Worm (Caenorhabditis elegans) whole organism, mixed stage, embryonic: Measurements from ENCODE around the gene mccc-2.

Experiments
- M03D4.4 ChIP-seq: sonication (generic microtip); optimal IDR thresholded peaks from 2 replicates; lab custom pipeline; 2017; ENCODE audit warnings: mild to moderate bottlenecking, missing genetic modification characterization, missing compliant biosample characterization
- bed-3 ChIP-seq: fragments of 200-800 bp; sonication (Bioruptor generic); optimal IDR thresholded peaks from 3 replicates; lab custom pipeline; 2018; ENCODE audit warnings: mild to moderate bottlenecking, missing genetic modification characterization, moderate library complexity, missing compliant biosample characterization
- ceh-39 ChIP-seq: fragments of 150-350 bp; optimal IDR thresholded peaks from 2 replicates; lab custom pipeline; 2014; ENCODE audit warnings: missing biosample characterization, missing genetic modification characterization
- ceh-83 ChIP-seq: fragments of 200-800 bp; sonication (Bioruptor generic); optimal IDR thresholded peaks from 2 replicates; lab custom pipeline; 2018; ENCODE audit warnings: mild to moderate bottlenecking, missing genetic modification characterization, missing compliant biosample characterization
- ces-1 ChIP-seq: fragments of 150-350 bp; optimal IDR thresholded peaks from 2 replicates; lab custom pipeline; 2014; ENCODE audit warnings: missing biosample characterization, missing genetic modification reagents, missing genetic modification characterization
- cnd-1 ChIP-seq: fragments of 200-800 bp; sonication (Bioruptor generic); optimal IDR thresholded peaks from 2 replicates; lab custom pipeline; 2018; ENCODE audit warnings: mild to moderate bottlenecking, missing genetic modification characterization, missing compliant biosample characterization
- drap-1 ChIP-seq: fragments of 200-800 bp; sonication (Bioruptor generic); optimal IDR thresholded peaks from 3 replicates; lab custom pipeline; 2018; ENCODE audit warnings: mild to moderate bottlenecking, missing genetic modification characterization, missing compliant biosample characterization
- elt-1 ChIP-seq: sonication (generic microtip); optimal IDR thresholded peaks from 2 replicates; lab custom pipeline; 2017; ENCODE audit warnings: missing genetic modification characterization, mild to moderate bottlenecking, missing compliant biosample characterization, antibody characterized with exemption, moderate library complexity, borderline replicate concordance; ENCODE audit not compliant: insufficient read depth
- elt-3 ChIP-seq: fragments of 150-350 bp; optimal IDR thresholded peaks from 2 replicates; lab custom pipeline; 2014; ENCODE audit warnings: missing biosample characterization, missing genetic modification characterization
- flh-1 ChIP-seq: fragments of 200-800 bp; sonication (Bioruptor generic); optimal IDR thresholded peaks from 2 replicates; lab custom pipeline; 2018; ENCODE audit warnings: mild to moderate bottlenecking, missing genetic modification characterization, moderate library complexity, missing compliant biosample characterization
- ham-2 ChIP-seq: fragments of 200-800 bp; sonication (Bioruptor generic); optimal IDR thresholded peaks from 2 replicates; lab custom pipeline; 2018; ENCODE audit warnings: mild to moderate bottlenecking, missing genetic modification characterization, missing compliant biosample characterization
- hlh-1 ChIP-seq: fragments of 150-350 bp; optimal IDR thresholded peaks from 2 replicates; lab custom pipeline; 2014; ENCODE audit warnings: missing biosample characterization, missing genetic modification reagents, missing genetic modification characterization
- lin-13 ChIP-seq: fragments of 150-350 bp; optimal IDR thresholded peaks from 2 replicates; lab custom pipeline; 2014; ENCODE audit warnings: missing biosample characterization, missing genetic modification characterization
- lin-32 ChIP-seq: fragments of 200-800 bp; sonication (Bioruptor generic); optimal IDR thresholded peaks from 2 replicates; lab custom pipeline; 2018; ENCODE audit warnings: mild to moderate bottlenecking, missing genetic modification characterization, missing compliant biosample characterization
- mab-5 ChIP-seq: fragments of 150-350 bp; optimal IDR thresholded peaks from 2 replicates; lab custom pipeline; 2014; ENCODE audit warnings: missing biosample characterization, missing genetic modification characterization
- mep-1 ChIP-seq: fragments of 150-350 bp; optimal IDR thresholded peaks from 2 replicates; lab custom pipeline; 2017; ENCODE audit warnings: missing biosample characterization, missing genetic modification reagents, missing genetic modification characterization, inconsistent platforms
- mls-2 ChIP-seq: sonication (generic microtip); optimal IDR thresholded peaks from 2 replicates; lab custom pipeline; 2016; ENCODE audit warnings: mild to moderate bottlenecking, missing genetic modification characterization, moderate library complexity, missing compliant biosample characterization
- nhr-2 ChIP-seq: fragments of 150-350 bp; optimal IDR thresholded peaks from 2 replicates; lab custom pipeline; 2014; ENCODE audit warnings: missing biosample characterization, missing genetic modification characterization
- nhr-76 ChIP-seq: sonication (generic microtip); optimal IDR thresholded peaks from 2 replicates; lab custom pipeline; 2017; ENCODE audit warnings: missing biosample characterization, missing genetic modification characterization
- pha-4 ChIP-seq: fragments of 150-350 bp; optimal IDR thresholded peaks from 2 replicates; lab custom pipeline; 2018; ENCODE audit warnings: missing biosample characterization, missing genetic modification reagents, missing genetic modification characterization
- sem-2 ChIP-seq: fragments of 200-800 bp; sonication (Bioruptor generic); optimal IDR thresholded peaks from 2 replicates; lab custom pipeline; 2018; ENCODE audit warnings: mild to moderate bottlenecking, missing genetic modification characterization, missing compliant biosample characterization
- snpc-4 ChIP-seq: fragments of 150-350 bp; optimal IDR thresholded peaks from 2 replicates; lab custom pipeline; 2014; ENCODE audit warnings: missing biosample characterization, missing genetic modification characterization
- tbx-8 ChIP-seq: fragments of 200-800 bp; sonication (Bioruptor generic); optimal IDR thresholded peaks from 2 replicates; lab custom pipeline; 2018; ENCODE audit warnings: mild to moderate bottlenecking, missing genetic modification characterization, moderate library complexity, missing compliant biosample characterization
- unc-62 ChIP-seq: fragments of 150-350 bp; optimal IDR thresholded peaks from 2 replicates; lab custom pipeline; 2014; ENCODE audit warnings: missing biosample characterization, missing genetic modification reagents, missing genetic modification characterization
- zip-8 ChIP-seq: fragments of 150-350 bp; optimal IDR thresholded peaks from 2 replicates; lab custom pipeline; 2014; ENCODE audit warnings: missing biosample characterization, missing genetic modification characterization

The mccc-2 gene

ce11 chrIII:9045838-9046237 lies 43.3 kb downstream of the mccc-2 start, which contains the start of gene R107.2:
Gene R107.2, minus strand, starts transcription at chrIII:9045938.
- no peak for TF ChIP-seq ham-2 (GFP tag; lab: Kevin White, UChicago)
- TF ChIP-seq elt-1 (tag; lab: Kevin White, UChicago) = no peak
- no peak for TF ChIP-seq bed-3 (GFP tag; lab: Kevin White, UChicago)
- no peak for TF ChIP-seq mls-2 (tag; lab: Kevin White, UChicago)
- no peak for TF ChIP-seq flh-1 (GFP tag; lab: Kevin White, UChicago)
- TF ChIP-seq nhr-2 = no peak
- TF ChIP-seq drap-1 (GFP tag; lab: Kevin White, UChicago) = no peak
- no peak for TF ChIP-seq lin-13
- no peak for TF ChIP-seq zip-8
- TF ChIP-seq M03D4.4 (tag; lab: Kevin White, UChicago) = no peak
- no peak for TF ChIP-seq unc-62 (GFP tag; lab: Kevin White, UChicago)
- TF ChIP-seq elt-3 (tag; lab: Kevin White, UChicago) = no peak
- TF ChIP-seq nhr-76 = no peak
- TF ChIP-seq ceh-39 = no peak
- no peak for TF ChIP-seq ceh-83 (GFP tag; lab: Kevin White, UChicago)
- TF ChIP-seq mep-1 = no peak
- TF ChIP-seq lin-32 (GFP tag; lab: Kevin White, UChicago) = no peak
- TF ChIP-seq hlh-1 (tag; lab: Kevin White, UChicago) = no peak

ce11 chrIII:9043200-9043599 lies 46.0 kb downstream of the mccc-2 start, which contains the start of gene nac-2:
Gene nac-2, minus strand, starts transcription at chrIII:9043300.
- TF ChIP-seq sem-2 (GFP tag; lab: Kevin White, UChicago) (no peak), lin-13 (no peak), cnd-1 (tag; lab: Kevin White, UChicago) (no peak), zip-8 (no peak), ceh-83 (GFP tag; lab: Kevin White, UChicago) (no peak), lin-32 (GFP tag; lab: Kevin White, UChicago) (no peak), hlh-1 (tag; lab: Kevin White, UChicago) (no peak), flh-1 (GFP tag; lab: Kevin White, UChicago) (no peak), bed-3 (GFP tag; lab: Kevin White, UChicago) (no peak), snpc-4 (no peak)

- no peak for TF ChIP-seq hlh-1 (tag; lab: Kevin White, UChicago)
- no peak for TF ChIP-seq bed-3 (GFP tag; lab: Kevin White, UChicago)
- no peak for TF ChIP-seq elt-3 (tag; lab: Kevin White, UChicago)
- no peak for TF ChIP-seq ces-1 (GFP tag; lab: Kevin White, UChicago)
- no peak for TF ChIP-seq lin-32 (GFP tag; lab: Kevin White, UChicago)
- TF ChIP-seq nhr-76 = no peak
- no peak for TF ChIP-seq pha-4 (tag; lab: Kevin White, UChicago)
- no peak for TF ChIP-seq mab-5 (tag; lab: Kevin White, UChicago)
- no peak for TF ChIP-seq ceh-83 (GFP tag; lab: Kevin White, UChicago)
- no peak for TF ChIP-seq ceh-39
- no peak for TF ChIP-seq tbx-8 (GFP tag; lab: Kevin White, UChicago)
- TF ChIP-seq flh-1 (GFP tag; lab: Kevin White, UChicago) = no peak
Observed at ce11 chrIII:9037658-9038057, 51.5 kb downstream of the mccc-2 start, which contains the start of gene R107.9. Gene R107.9, plus strand, starts transcription at chrIII:9037958.
